Worm (Caenorhabditis elegans): ENCODE data around the gene Y55D5A.4.

DNA sequence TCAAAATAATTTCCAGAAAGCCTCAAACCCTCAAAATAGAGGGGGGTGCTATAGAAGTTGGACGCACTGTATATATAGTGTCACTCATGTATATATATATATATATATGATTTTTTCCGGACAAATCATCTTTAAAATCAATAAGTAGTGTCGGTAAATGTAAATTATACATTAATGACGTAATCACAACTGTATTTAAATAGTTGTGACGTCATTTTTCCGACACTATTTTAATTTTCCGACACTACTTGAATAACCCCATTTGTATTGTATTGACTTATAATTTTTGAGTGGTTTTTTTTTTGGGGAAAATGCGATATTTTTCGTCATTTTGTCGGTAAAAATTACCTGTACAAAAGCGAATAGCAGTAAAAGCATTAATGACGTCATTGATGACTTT is 29.0 kb upstream of the Y55D5A.4 start:
- TF ChIP-seq jun-1 (tag; optimal IDR thresholded peaks at IDR 0.05) (no peak), ama-1 (optimal IDR thresholded peaks at IDR 0.05) (no peak), fkh-10 (GFP tag; optimal IDR thresholded peaks at IDR 0.05) (no peak), nhr-76 (tag; optimal IDR thresholded peaks at IDR 0.05) (no peak), ztf-11 (tag; optimal IDR thresholded peaks at IDR 0.05) (no peak)
